Worm (Caenorhabditis elegans): Measurements from ENCODE around the gene frh-1.

ce11 chrII:5955638-5956167 is 38.5 kb downstream of the frh-1 start:
- TF ChIP-seq ctbp-1 (GFP tag; IDR thresholded peaks at IDR 0.05) (no peak), pha-4 (GFP tag; IDR thresholded peaks at IDR 0.05) (no peak), pha-4 (tag; optimal IDR thresholded peaks at IDR 0.05) (no peak), pqm-1 (tag; optimal IDR thresholded peaks at IDR 0.05) (no peak), jun-1 (tag; optimal IDR thresholded peaks at IDR 0.05) (no peak), fkh-10 (GFP tag; optimal IDR thresholded peaks at IDR 0.05) (no peak), ZK546.5 (tag; optimal IDR thresholded peaks at IDR 0.05) (no peak), lin-13 (GFP tag; optimal IDR thresholded peaks at IDR 0.05) (no peak), aly-2 (tag; optimal IDR thresholded peaks at IDR 0.05) (no peak), tag-97 (GFP tag; IDR thresholded peaks at IDR 0.05) (no peak), dmd-6 (GFP tag; IDR thresholded peaks at IDR 0.05) (no peak)
